Fruit fly (Drosophila melanogaster) whole organism, embryonic: ENCODE measurements around the gene RpS20.

Experiments
- B-H2 ChIP-seq: fragments of 200-800 bp; sonication (Bioruptor generic); optimal IDR thresholded peaks from 2 replicates; lab custom pipeline; 2018; ENCODE audit warnings: missing biosample characterization, mild to moderate bottlenecking, missing genetic modification characterization
- Bgb ChIP-seq: fragments of 200-800 bp; sonication (Bioruptor generic); IDR thresholded peaks from 2 replicates; pipeline ENCODE4 v1.3.6; 2022; ENCODE audit warnings: missing biosample characterization, missing genetic modification characterization; ENCODE audit not compliant: partially characterized antibody
- BtbVII ChIP-seq: fragments of 200-800 bp; sonication (Bioruptor generic); optimal IDR thresholded peaks from 3 replicates; lab custom pipeline; 2017; ENCODE audit warnings: missing biosample characterization, mild to moderate bottlenecking, missing genetic modification characterization
- CG10209 ChIP-seq: fragments of 200-800 bp; sonication (Bioruptor generic); optimal IDR thresholded peaks from 3 replicates; lab custom pipeline; 2017; ENCODE audit warnings: missing biosample characterization, mild to moderate bottlenecking, missing genetic modification characterization, missing genetic modification reagents
- CG11398 ChIP-seq: fragments of 200-800 bp; sonication (Bioruptor generic); optimal IDR thresholded peaks from 2 replicates; lab custom pipeline; 2016; ENCODE audit warnings: missing biosample characterization, missing genetic modification characterization
- CG13424 ChIP-seq: fragments of 200-800 bp; sonication (Bioruptor generic); optimal IDR thresholded peaks from 2 replicates; lab custom pipeline; 2019; ENCODE audit warnings: missing biosample characterization, mild to moderate bottlenecking, missing genetic modification characterization, moderate library complexity
- CG14441 ChIP-seq: fragments of 200-800 bp; sonication (Bioruptor generic); IDR thresholded peaks from 2 replicates; pipeline ENCODE4 v1.3.6; 2022; ENCODE audit warnings: missing biosample characterization, missing genetic modification characterization
- CG15696 ChIP-seq: fragments of 200-800 bp; sonication (Bioruptor generic); optimal IDR thresholded peaks from 2 replicates; lab custom pipeline; 2019; ENCODE audit warnings: missing biosample characterization, mild to moderate bottlenecking, missing genetic modification characterization, moderate library complexity
- CG17829 ChIP-seq: fragments of 200-800 bp; optimal IDR thresholded peaks from 2 replicates; lab custom pipeline; 2019; ENCODE audit warnings: missing biosample characterization, mild to moderate bottlenecking, missing genetic modification characterization, moderate library complexity
- CG33557 ChIP-seq: fragments of 200-800 bp; sonication (Bioruptor generic); optimal IDR thresholded peaks from 2 replicates; lab custom pipeline; 2019; ENCODE audit warnings: missing biosample characterization, mild to moderate bottlenecking, missing genetic modification characterization, moderate library complexity
- CG34376 ChIP-seq: fragments of 200-800 bp; sonication (Bioruptor generic); optimal IDR thresholded peaks from 2 replicates; lab custom pipeline; 2018; ENCODE audit warnings: missing biosample characterization, mild to moderate bottlenecking, missing genetic modification characterization
- CG3847 ChIP-seq: fragments of 200-800 bp; sonication (Bioruptor generic); IDR thresholded peaks from 2 replicates; pipeline ENCODE4 v1.3.6; 2022; ENCODE audit warnings: missing biosample characterization, missing genetic modification characterization
- CG4360 ChIP-seq: fragments of 200-800 bp; sonication (Bioruptor generic); IDR thresholded peaks from 2 replicates; pipeline ENCODE4 v1.3.6; 2022; ENCODE audit warnings: missing biosample characterization, missing genetic modification characterization
- CG4424 ChIP-seq: fragments of 200-800 bp; sonication (Bioruptor generic); optimal IDR thresholded peaks from 3 replicates; lab custom pipeline; 2016; ENCODE audit warnings: missing biosample characterization, missing genetic modification characterization
- CG4707 ChIP-seq: fragments of 200-800 bp; sonication (Bioruptor generic); optimal IDR thresholded peaks from 2 replicates; lab custom pipeline; 2018; ENCODE audit warnings: missing biosample characterization, mild to moderate bottlenecking, missing genetic modification characterization, moderate library complexity
- CG6254 ChIP-seq: fragments of 200-800 bp; sonication (Bioruptor generic); optimal IDR thresholded peaks from 3 replicates; lab custom pipeline; 2017; ENCODE audit warnings: mild to moderate bottlenecking, missing biosample characterization, missing genetic modification reagents, missing genetic modification characterization
- CG6765 ChIP-seq: fragments of 200-800 bp; sonication (Bioruptor generic); optimal IDR thresholded peaks from 3 replicates; lab custom pipeline; 2017; ENCODE audit warnings: missing biosample characterization, mild to moderate bottlenecking, missing genetic modification characterization
- CG9437 ChIP-seq: fragments of 200-800 bp; sonication (Bioruptor generic); optimal IDR thresholded peaks from 2 replicates; lab custom pipeline; 2018; ENCODE audit warnings: missing biosample characterization, mild to moderate bottlenecking, missing genetic modification characterization
- CG9797 ChIP-seq: fragments of 200-800 bp; sonication (Bioruptor generic); optimal IDR thresholded peaks from 3 replicates; lab custom pipeline; 2018; ENCODE audit warnings: missing biosample characterization, mild to moderate bottlenecking, missing genetic modification characterization
- CHES-1-like ChIP-seq: fragments of 200-800 bp; sonication (Bioruptor generic); optimal IDR thresholded peaks from 2 replicates; lab custom pipeline; 2016; ENCODE audit warnings: missing biosample characterization, missing genetic modification characterization
- D19B ChIP-seq: fragments of 200-800 bp; sonication (Bioruptor generic); optimal IDR thresholded peaks from 2 replicates; lab custom pipeline; 2017; ENCODE audit warnings: missing biosample characterization, mild to moderate bottlenecking, missing genetic modification characterization
- Elba2 ChIP-seq: fragments of 200-800 bp; sonication (Bioruptor generic); optimal IDR thresholded peaks from 3 replicates; lab custom pipeline; 2016; ENCODE audit warnings: missing biosample characterization, missing genetic modification characterization
- Gsc ChIP-seq: fragments of 200-800 bp; sonication (Bioruptor generic); IDR thresholded peaks from 2 replicates; pipeline ENCODE4 v1.3.6; 2022; ENCODE audit warnings: missing biosample characterization, missing genetic modification characterization
- HLH4C ChIP-seq: fragments of 200-800 bp; sonication (Bioruptor generic); IDR thresholded peaks from 3 replicates; pipeline ENCODE4 v1.3.6; 2022; ENCODE audit warnings: missing biosample characterization, missing genetic modification characterization; ENCODE audit not compliant: partially characterized antibody
- HmgZ ChIP-seq: fragments of 200-800 bp; sonication (Bioruptor generic); optimal IDR thresholded peaks from 2 replicates; lab custom pipeline; 2018; ENCODE audit warnings: missing biosample characterization, mild to moderate bottlenecking, missing genetic modification characterization
- Lim3 ChIP-seq: fragments of 200-800 bp; sonication (Bioruptor generic); IDR thresholded peaks from 2 replicates; pipeline ENCODE4 v1.3.6; 2022; ENCODE audit warnings: missing biosample characterization, missing genetic modification characterization
- Mad ChIP-seq: fragments of 200-800 bp; sonication (Bioruptor generic); optimal IDR thresholded peaks from 2 replicates; lab custom pipeline; 2016; ENCODE audit warnings: missing biosample characterization, missing genetic modification characterization
- Ptx1 ChIP-seq: fragments of 200-800 bp; sonication (Bioruptor generic); IDR thresholded peaks from 2 replicates; pipeline ENCODE4 v1.3.6; 2022; ENCODE audit warnings: missing biosample characterization, missing genetic modification characterization
- abd-A ChIP-seq: fragments of 200-800 bp; sonication (Bioruptor generic); optimal IDR thresholded peaks from 3 replicates; lab custom pipeline; 2019; ENCODE audit warnings: missing biosample characterization, mild to moderate bottlenecking, missing genetic modification characterization, moderate library complexity
- ase ChIP-seq: fragments of 200-800 bp; sonication (Bioruptor generic); IDR thresholded peaks from 3 replicates; pipeline ENCODE4 v1.3.6; 2022; ENCODE audit warnings: missing biosample characterization, missing genetic modification characterization
- bcd ChIP-seq: fragments of 200-800 bp; sonication (Bioruptor generic); optimal IDR thresholded peaks from 2 replicates; lab custom pipeline; 2017; ENCODE audit warnings: missing biosample characterization, mild to moderate bottlenecking, missing genetic modification characterization
- cas ChIP-seq: fragments of 200-800 bp; sonication (Bioruptor generic); IDR thresholded peaks from 2 replicates; pipeline ENCODE4 v1.3.6; 2022; ENCODE audit warnings: missing biosample characterization, missing genetic modification characterization
- cato ChIP-seq: fragments of 200-800 bp; sonication (Bioruptor generic); optimal IDR thresholded peaks from 2 replicates; lab custom pipeline; 2016; ENCODE audit warnings: missing biosample characterization, missing genetic modification characterization, borderline replicate concordance
- cg ChIP-seq: fragments of 200-800 bp; sonication (Bioruptor generic); optimal IDR thresholded peaks from 3 replicates; lab custom pipeline; 2019; ENCODE audit warnings: missing biosample characterization, mild to moderate bottlenecking, missing genetic modification characterization, moderate library complexity
- danr ChIP-seq: fragments of 200-800 bp; sonication (Bioruptor generic); IDR thresholded peaks from 2 replicates; pipeline ENCODE4 v1.3.6; 2022; ENCODE audit warnings: missing biosample characterization, missing genetic modification characterization
- gro ChIP-seq: fragments of 200-800 bp; sonication (Bioruptor generic); optimal IDR thresholded peaks from 2 replicates; lab custom pipeline; 2016; ENCODE audit warnings: missing biosample characterization, missing genetic modification characterization
- gsb ChIP-seq: fragments of 200-800 bp; sonication (Bioruptor generic); IDR thresholded peaks from 2 replicates; pipeline ENCODE4 v1.3.6; 2022; ENCODE audit warnings: missing biosample characterization, missing genetic modification characterization
- jing ChIP-seq: fragments of 200-800 bp; sonication (Bioruptor generic); optimal IDR thresholded peaks from 2 replicates; lab custom pipeline; 2018; ENCODE audit warnings: missing biosample characterization, mild to moderate bottlenecking, missing genetic modification characterization
- maf-S ChIP-seq: fragments of 200-800 bp; sonication (Bioruptor generic); optimal IDR thresholded peaks from 2 replicates; lab custom pipeline; 2016; ENCODE audit warnings: missing biosample characterization, missing genetic modification characterization
- oc ChIP-seq: fragments of 200-800 bp; sonication (Bioruptor generic); optimal IDR thresholded peaks from 2 replicates; lab custom pipeline; 2018; ENCODE audit warnings: missing biosample characterization, mild to moderate bottlenecking, missing genetic modification characterization, moderate library complexity
- odd ChIP-seq: fragments of 200-800 bp; sonication (Bioruptor generic); optimal IDR thresholded peaks from 2 replicates; lab custom pipeline; 2017; ENCODE audit warnings: missing biosample characterization, mild to moderate bottlenecking, missing genetic modification characterization
- p53 ChIP-seq: fragments of 200-800 bp; sonication (Bioruptor generic); optimal IDR thresholded peaks from 2 replicates; lab custom pipeline; 2016; ENCODE audit warnings: missing biosample characterization, missing genetic modification characterization
- psq ChIP-seq: fragments of 200-800 bp; sonication (Bioruptor generic); optimal IDR thresholded peaks from 2 replicates; lab custom pipeline; 2017; ENCODE audit warnings: missing biosample characterization, missing genetic modification characterization
- repo ChIP-seq: fragments of 200-800 bp; sonication (Bioruptor generic); optimal IDR thresholded peaks from 2 replicates; lab custom pipeline; 2016; ENCODE audit warnings: missing biosample characterization, missing genetic modification characterization
- row ChIP-seq: fragments of 200-800 bp; sonication (Bioruptor generic); IDR thresholded peaks from 3 replicates; pipeline ENCODE4 v1.3.6; 2022; ENCODE audit warnings: missing biosample characterization, missing genetic modification characterization
- scrt ChIP-seq: fragments of 200-800 bp; sonication (Bioruptor generic); optimal IDR thresholded peaks from 2 replicates; lab custom pipeline; 2018; ENCODE audit warnings: missing biosample characterization, mild to moderate bottlenecking, missing genetic modification characterization, moderate library complexity
- tgo ChIP-seq: fragments of 200-800 bp; sonication (Bioruptor generic); IDR thresholded peaks from 3 replicates; pipeline ENCODE4 v1.3.6; 2022; ENCODE audit warnings: missing biosample characterization, missing genetic modification characterization
- tll ChIP-seq, 2 experiments: fragments of 200-800 bp in 1 of 2; fragments of >200 bp in 1 of 2; sonication (Bioruptor generic) in 1 of 2; optimal IDR thresholded peaks; 2 replicates each; lab custom pipeline; 2017 to 2019; ENCODE audit warnings: missing biosample characterization in 2 of 2, missing genetic modification characterization in 2 of 2, mild to moderate bottlenecking in 1 of 2, moderate library complexity in 1 of 2
- usp ChIP-seq: fragments of >200 bp; optimal IDR thresholded peaks from 2 replicates; lab custom pipeline; 2017; ENCODE audit warnings: missing biosample characterization, missing genetic modification characterization
- vnd ChIP-seq: fragments of 200-800 bp; sonication (Bioruptor generic); IDR thresholded peaks from 3 replicates; pipeline ENCODE4 v1.3.6; 2022; ENCODE audit warnings: missing biosample characterization, missing genetic modification characterization; ENCODE audit not compliant: partially characterized antibody

The RpS20 gene

DNA sequence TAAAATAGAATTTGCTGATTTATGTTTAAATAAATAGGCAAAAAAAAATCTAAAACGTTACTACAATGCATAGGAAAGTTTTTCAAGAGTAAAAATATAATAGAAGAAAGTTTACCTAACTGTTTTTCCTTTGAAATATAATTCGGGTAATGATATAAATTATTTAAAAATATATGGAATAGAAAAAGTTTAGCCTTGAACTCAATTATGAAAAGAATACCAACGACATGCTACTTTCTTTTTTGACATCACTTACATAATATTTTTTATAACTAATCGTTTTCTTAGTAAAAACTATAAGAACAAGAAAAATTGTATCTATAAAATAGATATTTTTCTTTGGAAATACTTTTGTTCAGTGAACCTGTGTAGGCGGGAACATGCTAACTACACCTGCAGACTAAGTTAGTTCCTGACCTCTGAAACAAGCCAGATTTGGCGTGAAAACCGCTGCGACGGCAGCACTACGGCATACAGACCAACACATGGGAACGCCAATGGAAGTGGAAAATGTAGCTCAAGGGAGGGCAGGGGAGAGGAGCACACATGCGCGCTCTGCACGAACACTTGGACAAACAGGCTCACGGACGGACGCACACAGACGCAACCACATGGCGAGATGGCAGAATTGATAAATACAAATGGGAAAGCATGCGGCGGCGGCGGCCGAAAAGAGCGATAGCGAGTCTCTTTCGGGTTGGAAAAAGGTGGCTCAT, 7.6 kb downstream of the RpS20 start (continued):
- TF ChIP-seq tll (GFP tag; optimal IDR thresholded peaks at IDR 0.05; lab: Kevin White, UChicago), result no peak
- TF ChIP-seq CG4424 (GFP tag; lab: Kevin White, UChicago), result no peak
- peak; percentile 60 for TF ChIP-seq B-H2 (GFP tag; lab: Kevin White, UChicago)
- TF ChIP-seq CG6254 (GFP tag; lab: Kevin White, UChicago), result no peak
- no peak for TF ChIP-seq p53
- TF ChIP-seq jing (GFP tag; lab: Kevin White, UChicago), result no peak
- no peak for TF ChIP-seq CG33557 (GFP tag; lab: Kevin White, UChicago)
- TF ChIP-seq scrt (GFP tag; lab: Kevin White, UChicago), result peak; percentile 3
- TF ChIP-seq usp (GFP tag; lab: Kevin White, UChicago), result no peak
- TF ChIP-seq CG4360 (GFP tag; lab: Robert Waterston, UW), result no peak
- no peak for TF ChIP-seq CHES-1-like (GFP tag; lab: Kevin White, UChicago)
- peak; percentile 91 for TF ChIP-seq row (GFP tag; lab: Robert Waterston, UW)
- no peak for TF ChIP-seq cas
- TF ChIP-seq danr (GFP tag; lab: Robert Waterston, UW), result no peak
- no peak for TF ChIP-seq ase (GFP tag; lab: Robert Waterston, UW)
- peak; percentile 16 for TF ChIP-seq CG17829
- TF ChIP-seq CG6765, result no peak
- peak; percentile 13 for TF ChIP-seq D19B (GFP tag; lab: Kevin White, UChicago)
- TF ChIP-seq oc (tag; lab: Kevin White, UChicago), result no peak
- no peak for TF ChIP-seq CG11398
- TF ChIP-seq Lim3 (GFP tag; lab: Robert Waterston, UW), result no peak
- TF ChIP-seq Elba2, result no peak
- peak; percentile 25 for TF ChIP-seq bcd
- no peak for TF ChIP-seq CG9797 (GFP tag; lab: Kevin White, UChicago)
- no peak for TF ChIP-seq psq
- peak; percentile 44 for TF ChIP-seq CG10209 (GFP tag; lab: Kevin White, UChicago)
- no peak for TF ChIP-seq gro (GFP tag; lab: Kevin White, UChicago)
- TF ChIP-seq CG9437 (GFP tag; lab: Kevin White, UChicago), result peak; percentile 62
- TF ChIP-seq CG15696 (tag; lab: Kevin White, UChicago), result no peak
- no peak for TF ChIP-seq repo (GFP tag; lab: Kevin White, UChicago)
- TF ChIP-seq BtbVII (GFP tag; lab: Kevin White, UChicago), result no peak
- TF ChIP-seq vnd (GFP tag; lab: Robert Waterston, UW), result no peak
- TF ChIP-seq CG14441 (GFP tag; lab: Robert Waterston, UW), result 0 out of 2 replicates have a peak, but pooled peaks have one; percentile 34
- no peak for TF ChIP-seq gsb (GFP tag; lab: Robert Waterston, UW)
- TF ChIP-seq Bgb (GFP tag; lab: Robert Waterston, UW), result peak; percentile 59; the same call in 1 of the 2 replicates
- TF ChIP-seq CG34376, result no peak
- peak; percentile 28 for TF ChIP-seq CG13424 (tag; lab: Kevin White, UChicago)
- TF ChIP-seq CG4707 (GFP tag; lab: Kevin White, UChicago), result no peak
- TF ChIP-seq Mad (GFP tag; lab: Kevin White, UChicago), result no peak
- no peak for TF ChIP-seq maf-S (GFP tag; lab: Kevin White, UChicago)
- TF ChIP-seq CG3847 (GFP tag; lab: Robert Waterston, UW), result 0 out of 2 replicates have a peak, but pooled peaks have one; percentile 18
- TF ChIP-seq abd-A (tag; lab: Kevin White, UChicago), result no peak
- peak; percentile 98 for TF ChIP-seq cg
- TF ChIP-seq HmgZ (tag; lab: Kevin White, UChicago), result peak; percentile 62
- no peak for TF ChIP-seq cato (GFP tag; lab: Kevin White, UChicago)
- 0 out of 2 replicates have a peak, but pooled peaks have one; percentile 13 for TF ChIP-seq Ptx1 (GFP tag; lab: Robert Waterston, UW)
- TF ChIP-seq Gsc (GFP tag; lab: Robert Waterston, UW), result no peak
- TF ChIP-seq odd (GFP tag; lab: Kevin White, UChicago), result no peak
- no peak for TF ChIP-seq tgo (GFP tag; lab: Robert Waterston, UW)
- no peak for TF ChIP-seq HLH4C (GFP tag; lab: Robert Waterston, UW)
